Fruit fly (Drosophila melanogaster): ENCODE data around the gene Mat89Ba.
A peak's percentile ranks its signal among the peaks of the same experiment; 100 is the strongest.

The Mat89Ba gene

DNA sequence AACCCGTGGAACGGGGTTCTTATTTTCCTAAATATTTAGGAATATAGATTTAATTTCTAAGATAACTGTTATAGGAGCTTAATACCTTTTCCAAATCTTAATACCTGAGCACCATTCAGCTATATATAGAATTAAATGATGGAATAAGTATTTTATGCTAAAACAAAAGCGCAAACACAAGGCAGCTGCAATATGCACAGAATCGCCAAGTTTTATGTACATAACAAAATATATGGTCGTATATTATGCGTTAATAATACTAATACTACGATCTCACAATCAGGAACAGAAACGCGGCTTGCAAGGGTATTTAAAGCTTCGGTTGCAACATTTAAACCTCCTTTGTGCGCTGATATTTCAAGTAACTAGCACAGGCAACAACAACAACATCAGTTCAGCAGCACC, 37.5 kb downstream of the Mat89Ba start (continued):
- TF ChIP-seq Sox15 (GFP tag; optimal IDR thresholded peaks at IDR 0.05) (peak; percentile 76), svp (GFP tag) (peak; percentile 78), Blimp-1 (GFP tag; optimal IDR thresholded peaks at IDR 0.05) (peak; percentile 60), Sox14 (GFP tag; optimal IDR thresholded peaks at IDR 0.05) (peak; percentile 87), vri (GFP tag; optimal IDR thresholded peaks at IDR 0.05) (peak; percentile 31), CG9139 (GFP tag; optimal IDR thresholded peaks at IDR 0.05) (peak; percentile 73), CG7368 (GFP tag; optimal IDR thresholded peaks at IDR 0.05) (peak; percentile 36), Hr39 (GFP tag; optimal IDR thresholded peaks at IDR 0.05) (peak; percentile 78), Eip75B (GFP tag; optimal IDR thresholded peaks at IDR 0.05) (peak; percentile 90), achi (GFP tag; optimal IDR thresholded peaks at IDR 0.05) (peak; percentile 83), CG11902 (GFP tag; optimal IDR thresholded peaks at IDR 0.05) (peak; percentile 77), fkh (GFP tag; optimal IDR thresholded peaks at IDR 0.05) (no peak), Smox (GFP tag; optimal IDR thresholded peaks at IDR 0.05) (peak; percentile 88), CG6854 (GFP tag; optimal IDR thresholded peaks at IDR 0.05) (no peak), CG15336 (GFP tag; IDR thresholded peaks at IDR 0.05) (no peak), cyc (GFP tag; optimal IDR thresholded peaks at IDR 0.05) (peak; percentile 83), CG31627 (GFP tag; optimal IDR thresholded peaks at IDR 0.05) (peak; percentile 81), CG8119 (GFP tag; IDR thresholded peaks at IDR 0.05) (no peak), CG3032 (tag; optimal IDR thresholded peaks at IDR 0.05) (peak; percentile 91), CG3919 (GFP tag; optimal IDR thresholded peaks at IDR 0.05) (peak; percentile 83), Hr4 (GFP tag; optimal IDR thresholded peaks at IDR 0.05) (peak; percentile 90), dac (GFP tag; optimal IDR thresholded peaks at IDR 0.05) (peak; percentile 71), OdsH (GFP tag; optimal IDR thresholded peaks at IDR 0.05) (peak; percentile 85), CG34406 (GFP tag; optimal IDR thresholded peaks at IDR 0.05) (peak; percentile 82), Ets21C (GFP tag; optimal IDR thresholded peaks at IDR 0.05) (peak; percentile 72), spab (GFP tag; optimal IDR thresholded peaks at IDR 0.05) (peak; percentile 92), Eip78C (GFP tag) (peak; percentile 97), Met (GFP tag; optimal IDR thresholded peaks at IDR 0.05) (peak; percentile 91), Sox102F (GFP tag; optimal IDR thresholded peaks at IDR 0.05) (peak; percentile 86), Gug (GFP tag; IDR thresholded peaks at IDR 0.05) (no peak), dsx (GFP tag; optimal IDR thresholded peaks at IDR 0.05; ENCODE audit: poor library complexity, severe bottlenecking) (peak; percentile 72), Eip93F (GFP tag; optimal IDR thresholded peaks at IDR 0.05) (peak; percentile 28), fd85E (GFP tag; optimal IDR thresholded peaks at IDR 0.05) (no peak), CG6808 (GFP tag; optimal IDR thresholded peaks at IDR 0.05) (peak; percentile 92), CG6163 (GFP tag; IDR thresholded peaks at IDR 0.05) (no peak), CG6276 (GFP tag; optimal IDR thresholded peaks at IDR 0.05) (peak; percentile 89), salr (GFP tag; optimal IDR thresholded peaks at IDR 0.05) (peak; percentile 49 to 87), lz (GFP tag; optimal IDR thresholded peaks at IDR 0.05) (peak; percentile 88), CG16779 (tag; optimal IDR thresholded peaks at IDR 0.05) (peak; percentile 63), eg (GFP tag; IDR thresholded peaks at IDR 0.05) (no peak), CG11294 (GFP tag; IDR thresholded peaks at IDR 0.05) (no peak), CG6792 (GFP tag; optimal IDR thresholded peaks at IDR 0.05) (peak; percentile 79)

DNA sequence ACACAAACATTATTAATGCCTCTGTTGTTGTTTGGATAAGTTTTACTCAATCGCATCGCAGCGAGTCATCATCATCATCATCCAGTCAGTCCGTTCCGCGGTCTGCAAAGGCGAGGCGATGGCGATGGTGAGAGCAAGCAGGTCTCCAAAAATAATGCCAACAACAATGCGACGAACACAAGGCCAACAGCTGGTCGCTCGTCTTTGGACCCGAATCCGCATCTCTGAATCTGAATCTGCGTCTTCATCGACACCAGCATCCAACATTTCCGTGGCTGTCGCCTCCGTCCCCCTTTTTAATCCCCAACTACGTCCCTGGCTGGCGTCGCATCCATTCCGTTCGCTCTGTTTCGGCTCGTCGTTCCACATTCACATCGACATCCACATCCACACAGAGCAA, 37.9 kb downstream of the Mat89Ba start:
- TF ChIP-seq topi (GFP tag; optimal IDR thresholded peaks at IDR 0.05), result no peak
- no peak for TF ChIP-seq CG31627 (GFP tag; optimal IDR thresholded peaks at IDR 0.05)
- TF ChIP-seq Hr39 (GFP tag; optimal IDR thresholded peaks at IDR 0.05), result no peak
- no peak for TF ChIP-seq Sox102F (GFP tag; optimal IDR thresholded peaks at IDR 0.05)
- no peak for TF ChIP-seq fkh (GFP tag; optimal IDR thresholded peaks at IDR 0.05)
- no peak for TF ChIP-seq CG7368 (GFP tag; optimal IDR thresholded peaks at IDR 0.05)
- no peak for TF ChIP-seq CG11762 (GFP tag; optimal IDR thresholded peaks at IDR 0.05; ENCODE audit: insufficient read depth)
- no peak for TF ChIP-seq ss (GFP tag; optimal IDR thresholded peaks at IDR 0.05)
- TF ChIP-seq CG16779 (tag; optimal IDR thresholded peaks at IDR 0.05), result no peak
- peak; percentile 24 for TF ChIP-seq CG1621 (tag; optimal IDR thresholded peaks at IDR 0.05)
- TF ChIP-seq CG8319 (GFP tag; optimal IDR thresholded peaks at IDR 0.05), result peak; percentile 49
- no peak for TF ChIP-seq achi (GFP tag; optimal IDR thresholded peaks at IDR 0.05)
- TF ChIP-seq CG6854 (GFP tag; optimal IDR thresholded peaks at IDR 0.05), result peak; percentile 21
- no peak for TF ChIP-seq Hr38 (GFP tag; optimal IDR thresholded peaks at IDR 0.05)
- TF ChIP-seq CG11294 (GFP tag; IDR thresholded peaks at IDR 0.05), result no peak
- no peak for TF ChIP-seq Lpt (GFP tag; optimal IDR thresholded peaks at IDR 0.05)
